Fruit fly (Drosophila melanogaster): Measurements from ENCODE around the gene CG6999.

CG6999 gene

DNA sequence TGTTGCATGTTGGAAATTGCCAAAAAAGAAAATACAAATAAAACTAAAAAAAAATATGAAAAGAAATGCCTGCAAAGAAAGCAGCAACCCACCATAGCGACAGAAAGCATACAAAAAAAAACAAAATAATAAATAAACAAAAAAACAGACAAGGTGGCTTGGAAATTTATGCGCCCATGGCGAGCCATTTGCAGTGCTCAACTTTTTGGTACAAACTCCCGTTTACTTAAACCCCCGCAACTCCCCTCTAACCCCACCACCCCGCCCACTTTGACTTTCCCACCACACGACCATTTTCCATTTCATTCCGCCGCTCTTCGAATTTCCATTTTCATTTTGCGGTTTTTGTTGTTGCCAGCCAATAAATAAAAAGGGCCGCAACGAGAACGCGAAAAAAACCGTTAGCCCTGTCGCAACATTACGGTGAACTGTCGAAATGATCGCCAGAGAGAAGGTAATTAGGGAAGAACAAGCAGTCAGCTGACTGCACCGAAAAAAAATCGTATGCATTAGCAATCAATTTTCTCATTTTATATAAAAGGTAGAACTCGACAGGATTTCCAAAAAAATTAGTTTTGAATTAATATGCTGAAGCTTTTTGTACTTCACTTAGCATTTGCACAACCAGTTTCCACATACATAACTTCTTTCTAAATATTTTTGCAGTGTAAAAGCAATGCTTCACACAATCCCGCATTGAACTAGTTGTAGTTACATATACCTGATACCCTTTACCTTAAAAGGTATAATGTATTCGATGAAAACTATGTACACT lies 48.8 kb downstream of the CG6999 start (continued):
- TF ChIP-seq unc-4 (GFP tag; IDR thresholded peaks at IDR 0.05; ENCODE audit: partially characterized antibody) (no peak), D19B (GFP tag; optimal IDR thresholded peaks at IDR 0.05) (no peak), oc (tag; optimal IDR thresholded peaks at IDR 0.05) (peak; percentile 40), CG3065 (GFP tag; optimal IDR thresholded peaks at IDR 0.05) (no peak), Dp (GFP tag; optimal IDR thresholded peaks at IDR 0.05) (no peak), CG4328 (GFP tag; optimal IDR thresholded peaks at IDR 0.05) (no peak), CG4707 (GFP tag; optimal IDR thresholded peaks at IDR 0.05) (peak; percentile 16), pfk (GFP tag; optimal IDR thresholded peaks at IDR 0.05) (no peak), fu2 (GFP tag; optimal IDR thresholded peaks at IDR 0.05) (peak; percentile 26), gfzf (GFP tag; optimal IDR thresholded peaks at IDR 0.05) (no peak), emc (GFP tag; optimal IDR thresholded peaks at IDR 0.05) (peak; percentile 17), rib (GFP tag; IDR thresholded peaks at IDR 0.05) (no peak), danr (GFP tag; IDR thresholded peaks at IDR 0.05) (no peak), croc (GFP tag; conservative IDR thresholded peaks at IDR 0.05) (no peak), CG7786 (GFP tag; optimal IDR thresholded peaks at IDR 0.05) (peak; percentile 51), dmrt11E (tag; optimal IDR thresholded peaks at IDR 0.05) (peak; percentile 32), CG11456 (GFP tag; IDR thresholded peaks at IDR 0.05) (0 out of 3 replicates have a peak, but pooled peaks have one; percentile 39), HmgD (GFP tag; optimal IDR thresholded peaks at IDR 0.05) (no peak), Atf3 (GFP tag; optimal IDR thresholded peaks at IDR 0.05) (peak; percentile 1), CG2875 (GFP tag; optimal IDR thresholded peaks at IDR 0.05) (peak; percentile 6), gsb-n (tag; optimal IDR thresholded peaks at IDR 0.05) (peak; percentile 46), gcm2 (GFP tag; optimal IDR thresholded peaks at IDR 0.05) (no peak), crp (GFP tag; optimal IDR thresholded peaks at IDR 0.05) (peak in 1 of 2 experiments; percentile 45), gsb (GFP tag; IDR thresholded peaks at IDR 0.05) (no peak), Max (GFP tag; optimal IDR thresholded peaks at IDR 0.05) (peak; percentile 36), pan (optimal IDR thresholded peaks at IDR 0.05) (no peak), pan (GFP tag; optimal IDR thresholded peaks at IDR 0.05 in 1 of 2, IDR thresholded peaks at IDR 0.05 in 1 of 2) (peak in 1 of 2 experiments; percentile 53), shn (GFP tag; optimal IDR thresholded peaks at IDR 0.05) (peak; percentile 32), pho (GFP tag; optimal IDR thresholded peaks at IDR 0.05) (peak; percentile 7), seq (GFP tag; IDR thresholded peaks at IDR 0.05) (no peak), Opbp (GFP tag; IDR thresholded peaks at IDR 0.05; ENCODE audit: partially characterized antibody) (no peak), zf30C (GFP tag; optimal IDR thresholded peaks at IDR 0.05) (peak; percentile 58), salm (tag; optimal IDR thresholded peaks at IDR 0.05) (peak; percentile 29), pita (GFP tag; optimal IDR thresholded peaks at IDR 0.05) (no peak), Doc3 (GFP tag; IDR thresholded peaks at IDR 0.05; ENCODE audit: partially characterized antibody) (no peak), H2.0 (GFP tag; IDR thresholded peaks at IDR 0.05) (peak; percentile 30), CG15073 (GFP tag; optimal IDR thresholded peaks at IDR 0.05) (no peak), mam (GFP tag; optimal IDR thresholded peaks at IDR 0.05) (peak; percentile 33), Hr51 (GFP tag; optimal IDR thresholded peaks at IDR 0.05) (peak; percentile 43 to 66), CG1603 (tag; optimal IDR thresholded peaks at IDR 0.05) (peak; percentile 55), nerfin-2 (GFP tag; IDR thresholded peaks at IDR 0.05; ENCODE audit: partially characterized antibody) (no peak), CG31441 (GFP tag; IDR thresholded peaks at IDR 0.05) (peak; percentile 74), CG12299 (tag; optimal IDR thresholded peaks at IDR 0.05) (no peak), chm (GFP tag; IDR thresholded peaks at IDR 0.05) (no peak), Chrac-16 (GFP tag; optimal IDR thresholded peaks at IDR 0.05) (peak; percentile 22), pzg (GFP tag; optimal IDR thresholded peaks at IDR 0.05) (no peak), cwo (GFP tag; optimal IDR thresholded peaks at IDR 0.05) (no peak), H15 (GFP tag; IDR thresholded peaks at IDR 0.05) (0 out of 3 replicates have a peak, but pooled peaks have one; percentile 15), crol (GFP tag; IDR thresholded peaks at IDR 0.05) (peak; percentile 53)

All from whole organism, embryonic.